Fruit fly (Drosophila melanogaster) whole organism, prepupa: ENCODE results near the gene Nepl21.

Experiments
- Blimp-1 ChIP-seq: fragments of 200-800 bp; sonication (Bioruptor generic); optimal IDR thresholded peaks from 3 replicates; lab custom pipeline; 2017; ENCODE audit warnings: missing biosample characterization, missing genetic modification characterization, mild to moderate bottlenecking, moderate library complexity, missing genetic modification reagents
- CG10631 ChIP-seq: fragments of 200-800 bp; sonication (Bioruptor generic); optimal IDR thresholded peaks from 2 replicates; lab custom pipeline; 2016; ENCODE audit warnings: missing biosample characterization, missing genetic modification characterization
- CG11294 ChIP-seq: fragments of 200-800 bp; sonication (Bioruptor generic); IDR thresholded peaks from 2 replicates; pipeline ENCODE4 v1.3.6; 2022; ENCODE audit warnings: missing biosample characterization, missing genetic modification characterization
- CG11762 ChIP-seq: fragments of 200-800 bp; sonication (Bioruptor generic); optimal IDR thresholded peaks from 3 replicates; lab custom pipeline; 2016; ENCODE audit warnings: missing biosample characterization, missing genetic modification characterization; ENCODE audit not compliant: insufficient read depth
- CG15336 ChIP-seq: fragments of 200-800 bp; sonication (Bioruptor generic); IDR thresholded peaks from 2 replicates; pipeline ENCODE4 v1.3.6; 2022; ENCODE audit warnings: missing biosample characterization, missing genetic modification characterization
- CG1621 ChIP-seq: fragments of 200-800 bp; sonication (Bioruptor generic); optimal IDR thresholded peaks from 3 replicates; lab custom pipeline; 2018; ENCODE audit warnings: missing biosample characterization, mild to moderate bottlenecking, missing genetic modification characterization
- CG16779 ChIP-seq: fragments of 200-800 bp; sonication (Bioruptor generic); optimal IDR thresholded peaks from 3 replicates; lab custom pipeline; 2017; ENCODE audit warnings: missing biosample characterization, mild to moderate bottlenecking, missing genetic modification characterization
- CG3032 ChIP-seq: fragments of 200-800 bp; optimal IDR thresholded peaks from 2 replicates; lab custom pipeline; 2019; ENCODE audit warnings: missing biosample characterization, mild to moderate bottlenecking, missing genetic modification characterization, moderate library complexity
- CG32006 ChIP-seq: fragments of 200-800 bp; sonication (Bioruptor generic); optimal IDR thresholded peaks from 3 replicates; lab custom pipeline; 2017; ENCODE audit warnings: missing biosample characterization, mild to moderate bottlenecking, missing genetic modification characterization
- CG34406 ChIP-seq: fragments of 200-800 bp; sonication (Bioruptor generic); optimal IDR thresholded peaks from 3 replicates; lab custom pipeline; 2016; ENCODE audit warnings: missing biosample characterization, missing genetic modification characterization
- CG6163 ChIP-seq: fragments of 200-800 bp; sonication (Bioruptor generic); IDR thresholded peaks from 3 replicates; pipeline ENCODE4 v1.3.6; 2022; ENCODE audit warnings: missing biosample characterization, missing genetic modification characterization
- CG6276 ChIP-seq: fragments of 200-800 bp; sonication (Bioruptor generic); optimal IDR thresholded peaks from 2 replicates; lab custom pipeline; 2017; ENCODE audit warnings: missing biosample characterization, mild to moderate bottlenecking, missing genetic modification characterization
- CG6792 ChIP-seq: fragments of 200-800 bp; sonication (Bioruptor generic); optimal IDR thresholded peaks from 3 replicates; lab custom pipeline; 2016; ENCODE audit warnings: missing biosample characterization, missing genetic modification characterization
- CG6808 ChIP-seq: fragments of 200-800 bp; sonication (Bioruptor generic); optimal IDR thresholded peaks from 3 replicates; lab custom pipeline; 2017; ENCODE audit warnings: missing biosample characterization, missing genetic modification characterization, mild to moderate bottlenecking, moderate library complexity, missing genetic modification reagents
- CG6854 ChIP-seq: fragments of 200-800 bp; sonication (Bioruptor generic); optimal IDR thresholded peaks from 2 replicates; lab custom pipeline; 2017; ENCODE audit warnings: missing biosample characterization, mild to moderate bottlenecking, missing genetic modification characterization
- CG7368 ChIP-seq: fragments of 200-800 bp; sonication (Bioruptor generic); optimal IDR thresholded peaks from 3 replicates; lab custom pipeline; 2016; ENCODE audit warnings: missing biosample characterization, missing genetic modification characterization
- CG8319 ChIP-seq: fragments of 200-800 bp; sonication (Bioruptor generic); optimal IDR thresholded peaks from 3 replicates; lab custom pipeline; 2016; ENCODE audit warnings: missing biosample characterization, missing genetic modification characterization
- CG9139 ChIP-seq: fragments of 200-800 bp; sonication (Bioruptor generic); optimal IDR thresholded peaks from 3 replicates; lab custom pipeline; 2017; ENCODE audit warnings: missing biosample characterization, mild to moderate bottlenecking, missing genetic modification characterization
- Eip75B ChIP-seq: fragments of 200-800 bp; sonication (Bioruptor generic); optimal IDR thresholded peaks from 3 replicates; lab custom pipeline; 2016; ENCODE audit warnings: missing biosample characterization, missing genetic modification characterization
- Eip78C ChIP-seq: fragments of 200-800 bp; sonication (Bioruptor generic); peaks from one replicate; lab custom pipeline; 2016; ENCODE audit warnings: missing biosample characterization, missing genetic modification characterization
- Eip93F ChIP-seq: fragments of 200-800 bp; sonication (Bioruptor generic); optimal IDR thresholded peaks from 2 replicates; lab custom pipeline; 2016; ENCODE audit warnings: missing biosample characterization, mild to moderate bottlenecking, missing genetic modification characterization
- Ets96B ChIP-seq: fragments of 200-800 bp; optimal IDR thresholded peaks from 2 replicates; lab custom pipeline; 2019; ENCODE audit warnings: missing biosample characterization, mild to moderate bottlenecking, missing genetic modification characterization, moderate library complexity
- Hr38 ChIP-seq: sonication (Bioruptor generic); optimal IDR thresholded peaks from 2 replicates; lab custom pipeline; 2016; ENCODE audit warnings: missing biosample characterization, missing genetic modification characterization
- Hr4 ChIP-seq: fragments of 200-800 bp; sonication (Bioruptor generic); optimal IDR thresholded peaks from 3 replicates; lab custom pipeline; 2016; ENCODE audit warnings: missing biosample characterization, missing genetic modification characterization
- Lpt ChIP-seq: fragments of 200-800 bp; sonication (Bioruptor generic); optimal IDR thresholded peaks from 3 replicates; lab custom pipeline; 2016; ENCODE audit warnings: missing biosample characterization, missing genetic modification characterization
- Met ChIP-seq: fragments of 200-800 bp; sonication (Bioruptor generic); optimal IDR thresholded peaks from 3 replicates; lab custom pipeline; 2016; ENCODE audit warnings: missing biosample characterization, missing genetic modification characterization
- OdsH ChIP-seq: fragments of 200-800 bp; sonication (Bioruptor generic); optimal IDR thresholded peaks from 3 replicates; lab custom pipeline; 2016; ENCODE audit warnings: missing biosample characterization, missing genetic modification characterization
- Smox ChIP-seq: fragments of 200-800 bp; sonication (Bioruptor generic); optimal IDR thresholded peaks from 3 replicates; lab custom pipeline; 2016; ENCODE audit warnings: missing biosample characterization, missing genetic modification characterization
- Sox102F ChIP-seq: fragments of 200-800 bp; sonication (Bioruptor generic); optimal IDR thresholded peaks from 2 replicates; lab custom pipeline; 2016; ENCODE audit warnings: missing biosample characterization, mild to moderate bottlenecking, missing genetic modification characterization
- Sox14 ChIP-seq: fragments of 200-800 bp; sonication (Bioruptor generic); optimal IDR thresholded peaks from 3 replicates; lab custom pipeline; 2016; ENCODE audit warnings: missing biosample characterization, missing genetic modification characterization
- Sox15 ChIP-seq: fragments of 200-800 bp; sonication (Bioruptor generic); optimal IDR thresholded peaks from 3 replicates; lab custom pipeline; 2016; ENCODE audit warnings: missing biosample characterization, missing genetic modification characterization
- acj6 ChIP-seq: fragments of 200-800 bp; sonication (Bioruptor generic); optimal IDR thresholded peaks from 3 replicates; lab custom pipeline; 2016; ENCODE audit warnings: missing biosample characterization, missing genetic modification characterization
- dsx ChIP-seq: fragments of 200-800 bp; optimal IDR thresholded peaks from 3 replicates; lab custom pipeline; 2019; ENCODE audit warnings: missing biosample characterization, mild to moderate bottlenecking, missing genetic modification characterization, moderate library complexity; ENCODE audit not compliant: poor library complexity, severe bottlenecking
- eg ChIP-seq: fragments of 200-800 bp; sonication (Bioruptor generic); IDR thresholded peaks from 3 replicates; pipeline ENCODE4 v1.3.6; 2022; ENCODE audit warnings: missing biosample characterization, missing genetic modification characterization
- esn ChIP-seq: fragments of 200-800 bp; sonication (Bioruptor generic); optimal IDR thresholded peaks from 2 replicates; lab custom pipeline; 2016; ENCODE audit warnings: missing biosample characterization, mild to moderate bottlenecking, missing genetic modification characterization, moderate library complexity
- fd85E ChIP-seq: fragments of 200-800 bp; sonication (Bioruptor generic); optimal IDR thresholded peaks from 3 replicates; lab custom pipeline; 2016; ENCODE audit warnings: missing biosample characterization, missing genetic modification characterization
- fkh ChIP-seq: fragments of 200-800 bp; sonication (Bioruptor generic); optimal IDR thresholded peaks from 3 replicates; lab custom pipeline; 2017; ENCODE audit warnings: missing biosample characterization, mild to moderate bottlenecking, missing genetic modification characterization, moderate library complexity
- lz ChIP-seq: fragments of 200-800 bp; sonication (Bioruptor generic); optimal IDR thresholded peaks from 3 replicates; lab custom pipeline; 2016; ENCODE audit warnings: missing biosample characterization, missing genetic modification characterization
- net ChIP-seq: fragments of 200-800 bp; sonication (Bioruptor generic); optimal IDR thresholded peaks from 3 replicates; lab custom pipeline; 2016; ENCODE audit warnings: missing biosample characterization, missing genetic modification characterization
- pdm3 ChIP-seq: fragments of 200-800 bp; sonication (Bioruptor generic); optimal IDR thresholded peaks from 3 replicates; lab custom pipeline; 2016; ENCODE audit warnings: missing biosample characterization, missing genetic modification characterization
- salr ChIP-seq, 2 experiments: fragments of 200-800 bp; sonication (Bioruptor generic); optimal IDR thresholded peaks; 3 replicates each; lab custom pipeline; 2016 to 2018; ENCODE audit warnings: missing biosample characterization in 2 of 2, missing genetic modification characterization in 2 of 2, mild to moderate bottlenecking in 1 of 2
- spab ChIP-seq: fragments of 200-800 bp; sonication (Bioruptor generic); optimal IDR thresholded peaks from 2 replicates; lab custom pipeline; 2017; ENCODE audit warnings: missing biosample characterization, mild to moderate bottlenecking, missing genetic modification characterization, missing genetic modification reagents
- svp ChIP-seq: fragments of 200-800 bp; sonication (Bioruptor generic); peaks from one replicate; lab custom pipeline; 2016; ENCODE audit warnings: missing biosample characterization, missing genetic modification characterization
- topi ChIP-seq: fragments of 200-800 bp; sonication (Bioruptor generic); optimal IDR thresholded peaks from 3 replicates; lab custom pipeline; 2016; ENCODE audit warnings: missing biosample characterization, missing genetic modification characterization

The Nepl21 gene

DNA sequence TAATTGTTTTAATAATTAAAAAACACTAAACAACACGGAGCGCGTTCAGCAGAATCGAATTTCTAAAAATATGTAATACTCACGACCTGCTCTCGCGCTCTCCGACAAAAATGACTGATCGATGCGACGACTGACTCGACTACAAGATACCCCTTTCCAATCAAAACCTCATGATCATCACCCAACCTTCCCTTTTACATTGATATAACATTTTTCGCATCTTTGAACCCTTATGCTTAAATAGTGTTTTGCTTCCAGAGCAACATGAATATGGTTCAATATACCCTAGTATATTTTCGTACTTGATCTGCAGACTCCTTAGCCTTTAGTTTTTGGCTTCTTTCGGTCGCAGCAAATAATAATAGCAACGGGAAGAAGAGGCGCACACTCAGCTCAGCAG lies 28.3 kb downstream of the Nepl21 start (continued):
- TF ChIP-seq Smox (no peak), esn (no peak), svp (no peak), Sox102F (GFP tag; lab: Kevin White, UChicago) (no peak), CG6276 (GFP tag; lab: Kevin White, UChicago) (peak; percentile 60), CG1621 (tag; lab: Kevin White, UChicago) (no peak), lz (GFP tag; lab: Kevin White, UChicago) (peak; percentile 32), CG3032 (tag; lab: Kevin White, UChicago) (peak; percentile 12), acj6 (GFP tag; lab: Kevin White, UChicago) (peak; percentile 45), CG7368 (peak; percentile 53), fkh (GFP tag; lab: Kevin White, UChicago) (no peak), Hr4 (peak; percentile 75), Sox14 (GFP tag; lab: Kevin White, UChicago) (peak; percentile 55), Hr38 (GFP tag; lab: Kevin White, UChicago) (no peak), CG10631 (GFP tag; lab: Kevin White, UChicago) (peak; percentile 60), fd85E (no peak), CG15336 (GFP tag; lab: Robert Waterston, UW) (peak; percentile 76), Lpt (peak; percentile 74), CG6854 (GFP tag; lab: Kevin White, UChicago) (no peak), Ets96B (peak; percentile 53), CG6163 (GFP tag; lab: Robert Waterston, UW) (peak; percentile 81), CG11294 (GFP tag; lab: Robert Waterston, UW) (no peak; the same call in 1 of the 2 replicates), Eip93F (no peak)

dm6 chr3R:28913039-28913438 lies 29.5 kb downstream of the Nepl21 start:
- peak; percentile 54; the same call in 2 of the 3 replicates for TF ChIP-seq CG6163 (GFP tag; lab: Robert Waterston, UW)
- TF ChIP-seq CG6808 (GFP tag; lab: Kevin White, UChicago) = peak; percentile 19
- TF ChIP-seq CG34406 (GFP tag; lab: Kevin White, UChicago) = no peak
- TF ChIP-seq CG16779 (tag; lab: Kevin White, UChicago) = no peak
- no peak for TF ChIP-seq Ets96B
- no peak for TF ChIP-seq acj6 (GFP tag; lab: Kevin White, UChicago)
- TF ChIP-seq CG6792 (GFP tag; lab: Kevin White, UChicago) = no peak
- no peak for TF ChIP-seq Hr4
- peak; percentile 27 for TF ChIP-seq Eip78C (GFP tag; lab: Kevin White, UChicago)
- no peak for TF ChIP-seq CG6854 (GFP tag; lab: Kevin White, UChicago)
- TF ChIP-seq Lpt = peak; percentile 8
- TF ChIP-seq eg = 0 out of 3 replicates have a peak, but pooled peaks have one; percentile 20
- no peak for TF ChIP-seq Blimp-1
- no peak for TF ChIP-seq pdm3 (GFP tag; lab: Kevin White, UChicago)
- TF ChIP-seq topi (GFP tag; lab: Kevin White, UChicago) = no peak
- TF ChIP-seq CG6276 (GFP tag; lab: Kevin White, UChicago) = peak; percentile 61
- TF ChIP-seq, all 60 proteins: peak for 6

dm6 chr3R:28913890-28914750 lies 30.6 kb downstream of the Nepl21 start:
- no peak for TF ChIP-seq Smox
- TF ChIP-seq Sox15 = no peak
- no peak for TF ChIP-seq Hr38 (GFP tag; lab: Kevin White, UChicago)
- no peak for TF ChIP-seq Lpt
- peak; percentile 36 for TF ChIP-seq net (GFP tag; lab: Kevin White, UChicago)
- peak; percentile 53 for TF ChIP-seq spab
- no peak for TF ChIP-seq fkh (GFP tag; lab: Kevin White, UChicago)
- no peak for TF ChIP-seq CG8319
- no peak for TF ChIP-seq CG11294 (GFP tag; lab: Robert Waterston, UW)
- TF ChIP-seq CG32006 = no peak
- no peak for TF ChIP-seq Met
- peak; percentile 74 for TF ChIP-seq CG6276 (GFP tag; lab: Kevin White, UChicago)
- no peak for TF ChIP-seq pdm3 (GFP tag; lab: Kevin White, UChicago)
- no peak for TF ChIP-seq Sox102F (GFP tag; lab: Kevin White, UChicago)
- TF ChIP-seq esn = no peak
- peak; percentile 58 for TF ChIP-seq CG3032 (tag; lab: Kevin White, UChicago)
- no peak for TF ChIP-seq Eip75B (GFP tag; lab: Kevin White, UChicago)
- no peak for TF ChIP-seq OdsH (GFP tag; lab: Kevin White, UChicago)
- peak; percentile 71 for TF ChIP-seq CG9139 (GFP tag; lab: Kevin White, UChicago)
- peak in 1 of 2 experiments; percentile 58 for TF ChIP-seq salr (GFP tag; optimal IDR thresholded peaks at IDR 0.05; lab: Kevin White, UChicago)
- no peak for TF ChIP-seq CG6808 (GFP tag; lab: Kevin White, UChicago)
- no peak for TF ChIP-seq CG34406 (GFP tag; lab: Kevin White, UChicago)
- peak; percentile 64 for TF ChIP-seq Sox14 (GFP tag; lab: Kevin White, UChicago)
- TF ChIP-seq CG11762 (GFP tag; lab: Kevin White, UChicago) = no peak
- TF ChIP-seq Eip78C (GFP tag; lab: Kevin White, UChicago) = no peak
- peak; percentile 73 for TF ChIP-seq dsx (GFP tag; lab: Kevin White, UChicago)
- TF ChIP-seq lz (GFP tag; lab: Kevin White, UChicago) = no peak
- no peak for TF ChIP-seq CG6792 (GFP tag; lab: Kevin White, UChicago)
